Worm (Caenorhabditis elegans) whole organism, dauer: ENCODE results near the gene F46F5.5.

Source experiments
- unc-62 ChIP-seq: sonication (generic microtip); optimal IDR thresholded peaks from 2 replicates; lab custom pipeline; 2017; ENCODE audit warnings: missing biosample characterization, missing genetic modification reagents, missing genetic modification characterization

Gene F46F5.5

ce11 chrII:797445-797844 is 15.4 kb downstream of the F46F5.5 start:
- TF ChIP-seq unc-62 (GFP tag; lab: Kevin White, UChicago) = no peak

- no peak for TF ChIP-seq unc-62 (GFP tag; lab: Kevin White, UChicago)
Observed at ce11 chrII:796916-797315, 15.9 kb downstream of the F46F5.5 start.

- TF ChIP-seq unc-62 (GFP tag; lab: Kevin White, UChicago) = no peak
Observed at ce11 chrII:791828-792227, 21.0 kb downstream of the F46F5.5 start, which contains the start of gene F46F5.1. Gene F46F5.1, minus strand, starts transcription at chrII:791928.

- no peak for TF ChIP-seq unc-62 (GFP tag; lab: Kevin White, UChicago)
Observed at ce11 chrII:788139-788538, 24.7 kb downstream of the F46F5.5 start, which contains the start of gene F46F5.15. Gene F46F5.15, plus strand, starts transcription at chrII:788439.

ce11 chrII:786938-787337 is 25.9 kb downstream of the F46F5.5 start, which contains the start of gene F46F5.16:
Gene F46F5.16, plus strand, starts transcription at chrII:787238.
- no peak for TF ChIP-seq unc-62 (GFP tag; lab: Kevin White, UChicago)

ce11 chrII:783532-783931 is 29.3 kb downstream of the F46F5.5 start, which contains the start of gene Y39F10A.6:
Gene Y39F10A.6, minus strand, starts transcription at chrII:783632.
- TF ChIP-seq unc-62 (GFP tag; lab: Kevin White, UChicago) = no peak

ce11 chrII:782903-783302 is 29.9 kb downstream of the F46F5.5 start, which contains the start of gene Y39F10A.3:
Gene Y39F10A.3, minus strand, starts transcription at chrII:783003.
- no peak for TF ChIP-seq unc-62 (GFP tag; lab: Kevin White, UChicago)

ce11 chrII:775033-775432 is 37.8 kb downstream of the F46F5.5 start, which contains the start of gene Y39F10A.1:
Gene Y39F10A.1, plus strand, starts transcription at chrII:775333.
- no peak for TF ChIP-seq unc-62 (GFP tag; lab: Kevin White, UChicago)

- no peak for TF ChIP-seq unc-62 (GFP tag; lab: Kevin White, UChicago)
Observed at ce11 chrII:773830-774229, 39.0 kb downstream of the F46F5.5 start.

ce11 chrII:770253-770652 is 42.6 kb downstream of the F46F5.5 start, which contains the start of gene C08G5.6:
Gene C08G5.6, plus strand, starts transcription at chrII:770553.
- TF ChIP-seq unc-62 (GFP tag; lab: Kevin White, UChicago) = no peak

- TF ChIP-seq unc-62 (GFP tag; lab: Kevin White, UChicago) = no peak
Observed at ce11 chrII:769250-769649, 43.6 kb downstream of the F46F5.5 start.

ce11 chrII:765219-765618 is 47.6 kb downstream of the F46F5.5 start, which contains the start of gene C08G5.7:
Gene C08G5.7, minus strand, starts transcription at chrII:765319.
- no peak for TF ChIP-seq unc-62 (GFP tag; lab: Kevin White, UChicago)

- no peak for TF ChIP-seq unc-62 (GFP tag; lab: Kevin White, UChicago)
Observed at ce11 chrII:764385-764784, 48.4 kb downstream of the F46F5.5 start.

- TF ChIP-seq unc-62 (GFP tag; lab: Kevin White, UChicago) = no peak
Observed at ce11 chrII:762942-763341, 49.9 kb downstream of the F46F5.5 start.
